Worm (Caenorhabditis elegans) whole organism, L1 larva: Measurements from ENCODE around the gene nhr-8.
A peak's percentile ranks its signal among the peaks of the same experiment; 100 is the strongest.

Experiments
- C04F5.9 ChIP-seq: sonication (generic microtip); optimal IDR thresholded peaks from 2 replicates; lab custom pipeline; 2016; ENCODE audit warnings: missing genetic modification characterization, missing compliant biosample characterization
- Y116A8C.19 ChIP-seq: sonication (generic microtip); optimal IDR thresholded peaks from 2 replicates; lab custom pipeline; 2016; ENCODE audit warnings: missing compliant biosample characterization, missing genetic modification characterization, borderline replicate concordance
- aly-2 ChIP-seq: fragments of 150-350 bp; optimal IDR thresholded peaks from 2 replicates; lab custom pipeline; 2014; ENCODE audit warnings: missing biosample characterization, missing genetic modification characterization
- ama-1 ChIP-seq: fragments of 150-350 bp; optimal IDR thresholded peaks from 2 replicates; lab custom pipeline; 2014
- blmp-1 ChIP-seq: fragments of 150-350 bp; optimal IDR thresholded peaks from 2 replicates; lab custom pipeline; 2014; ENCODE audit warnings: missing biosample characterization, missing genetic modification characterization
- ceh-63 ChIP-seq: fragments of 200-800 bp; sonication (Bioruptor generic); optimal IDR thresholded peaks from 2 replicates; lab custom pipeline; 2018; ENCODE audit warnings: mild to moderate bottlenecking, missing genetic modification characterization, missing compliant biosample characterization
- ceh-88 ChIP-seq: fragments of 200-800 bp; sonication (Bioruptor generic); IDR thresholded peaks from 2 replicates; pipeline ENCODE4 v1.3.6; 2022; ENCODE audit warnings: missing genetic modification characterization, missing compliant biosample characterization
- ceh-90 ChIP-seq: sonication (generic microtip); optimal IDR thresholded peaks from 2 replicates; lab custom pipeline; 2016; ENCODE audit warnings: missing genetic modification characterization, missing compliant biosample characterization
- dsc-1 ChIP-seq: sonication (generic microtip); optimal IDR thresholded peaks from 2 replicates; lab custom pipeline; 2016; ENCODE audit warnings: mild to moderate bottlenecking, missing genetic modification characterization, missing compliant biosample characterization
- efl-1 ChIP-seq, 4 experiments: fragments of 150-350 bp; optimal IDR thresholded peaks in 3 of 4; peaks in 1 of 4; 1 replicate in 1 of 4; 2 replicates in 3 of 4; lab custom pipeline; 2014; ENCODE audit warnings: missing biosample characterization in 2 of 4, missing genetic modification characterization in 2 of 4, missing genetic modification reagents in 2 of 4
- elt-2 ChIP-seq: sonication (generic microtip); optimal IDR thresholded peaks from 2 replicates; lab custom pipeline; 2016; ENCODE audit warnings: missing genetic modification characterization, mild to moderate bottlenecking, inconsistent platforms, missing compliant biosample characterization, missing genetic modification reagents
- elt-3 ChIP-seq, 6 experiments: fragments of 150-350 bp in 1 of 6; sonication (generic microtip); optimal IDR thresholded peaks; 2 replicates each; lab custom pipeline; 2017 to 2018; ENCODE audit warnings: missing biosample characterization in 6 of 6, missing genetic modification characterization in 6 of 6, inconsistent platforms in 1 of 6
- fkh-10 ChIP-seq: sonication (generic microtip); optimal IDR thresholded peaks from 2 replicates; lab custom pipeline; 2017; ENCODE audit warnings: missing biosample characterization, missing genetic modification reagents, missing genetic modification characterization
- fkh-8 ChIP-seq: sonication (generic microtip); optimal IDR thresholded peaks from 2 replicates; lab custom pipeline; 2016; ENCODE audit warnings: mild to moderate bottlenecking, missing genetic modification characterization, missing compliant biosample characterization
- hpl-2 ChIP-seq: fragments of 150-350 bp; optimal IDR thresholded peaks from 2 replicates; lab custom pipeline; 2014; ENCODE audit warnings: missing biosample characterization, missing genetic modification reagents, missing genetic modification characterization
- irx-1 ChIP-seq: sonication (generic microtip); optimal IDR thresholded peaks from 2 replicates; lab custom pipeline; 2016; ENCODE audit warnings: missing genetic modification characterization, missing compliant biosample characterization
- lin-14 ChIP-seq: fragments of 200-800 bp; sonication (Bioruptor generic); optimal IDR thresholded peaks from 2 replicates; lab custom pipeline; 2018; ENCODE audit warnings: mild to moderate bottlenecking, missing genetic modification characterization, moderate library complexity, missing compliant biosample characterization
- lin-15B ChIP-seq: fragments of 150-350 bp; sonication (generic microtip); optimal IDR thresholded peaks from 3 replicates; lab custom pipeline; 2014; ENCODE audit warnings: missing biosample characterization, missing genetic modification characterization
- lir-3 ChIP-seq: sonication (generic microtip); optimal IDR thresholded peaks from 2 replicates; lab custom pipeline; 2016; ENCODE audit warnings: mild to moderate bottlenecking, missing genetic modification characterization, moderate library complexity, missing compliant biosample characterization; ENCODE audit not compliant: poor library complexity
- mab-9 ChIP-seq: fragments of 200-800 bp; sonication (Bioruptor generic); IDR thresholded peaks from 2 replicates; pipeline ENCODE4 v1.3.6; 2022; ENCODE audit warnings: missing genetic modification reagents, missing genetic modification characterization, missing compliant biosample characterization
- mdl-1 ChIP-seq, 2 experiments: fragments of 150-350 bp; optimal IDR thresholded peaks; 2 replicates each; lab custom pipeline; 2014 to 2017; ENCODE audit warnings: missing biosample characterization in 2 of 2, missing genetic modification characterization in 2 of 2, inconsistent platforms in 1 of 2
- mep-1 ChIP-seq: fragments of 150-350 bp; optimal IDR thresholded peaks from 2 replicates; lab custom pipeline; 2014; ENCODE audit warnings: missing biosample characterization, missing genetic modification characterization
- nhr-19 ChIP-seq: fragments of 200-800 bp; sonication (Bioruptor generic); conservative IDR thresholded peaks from 2 replicates; pipeline ENCODE4 v1.3.6; 2022; ENCODE audit warnings: missing genetic modification characterization, missing compliant biosample characterization
- nhr-20 ChIP-seq: sonication (generic microtip); optimal IDR thresholded peaks from 2 replicates; lab custom pipeline; 2016; ENCODE audit warnings: mild to moderate bottlenecking, missing genetic modification characterization, missing compliant biosample characterization
- nhr-28 ChIP-seq: fragments of 150-350 bp; optimal IDR thresholded peaks from 2 replicates; lab custom pipeline; 2014; ENCODE audit warnings: missing biosample characterization, missing genetic modification characterization
- nhr-47 ChIP-seq: sonication (generic microtip); optimal IDR thresholded peaks from 2 replicates; lab custom pipeline; 2016; ENCODE audit warnings: mild to moderate bottlenecking, missing genetic modification characterization, moderate library complexity, missing compliant biosample characterization
- nhr-84 ChIP-seq: sonication (generic microtip); optimal IDR thresholded peaks from 2 replicates; lab custom pipeline; 2017; ENCODE audit warnings: missing biosample characterization, missing genetic modification characterization
- nhr-85 ChIP-seq: sonication (generic microtip); peaks from one replicate; lab custom pipeline; 2016; ENCODE audit warnings: missing genetic modification characterization, inconsistent platforms, missing compliant biosample characterization
- pag-3 ChIP-seq: sonication (generic microtip); optimal IDR thresholded peaks from 2 replicates; lab custom pipeline; 2017; ENCODE audit warnings: missing genetic modification characterization, mild to moderate bottlenecking, missing compliant biosample characterization, antibody characterized with exemption, borderline replicate concordance; ENCODE audit not compliant: insufficient read depth
- pqm-1 ChIP-seq: sonication (generic microtip); optimal IDR thresholded peaks from 3 replicates; lab custom pipeline; 2017; ENCODE audit warnings: missing biosample characterization, missing genetic modification characterization
- snu-23 ChIP-seq: sonication (generic microtip); optimal IDR thresholded peaks from 2 replicates; lab custom pipeline; 2016; ENCODE audit warnings: missing genetic modification characterization, missing compliant biosample characterization
- sup-37 ChIP-seq: fragments of 200-800 bp; sonication (Bioruptor generic); optimal IDR thresholded peaks from 2 replicates; lab custom pipeline; 2018; ENCODE audit warnings: mild to moderate bottlenecking, missing genetic modification characterization, missing compliant biosample characterization
- unc-62 ChIP-seq: fragments of 150-350 bp; optimal IDR thresholded peaks from 2 replicates; lab custom pipeline; 2014; ENCODE audit warnings: missing biosample characterization, missing genetic modification reagents, missing genetic modification characterization
- unc-86 ChIP-seq: sonication (generic microtip); optimal IDR thresholded peaks from 2 replicates; lab custom pipeline; 2016; ENCODE audit warnings: missing genetic modification characterization, missing compliant biosample characterization
- xbp-1 ChIP-seq: sonication (generic microtip); optimal IDR thresholded peaks from 2 replicates; lab custom pipeline; 2016; ENCODE audit warnings: missing genetic modification characterization, missing compliant biosample characterization
- ztf-4 ChIP-seq: fragments of 150-350 bp; optimal IDR thresholded peaks from 2 replicates; lab custom pipeline; 2014; ENCODE audit warnings: missing biosample characterization, missing genetic modification characterization

nhr-8 gene

ce11 chrIV:7743539-7743938, 32.8 kb downstream of the nhr-8 start, which contains the start of gene npr-35:
TSS of gene npr-35 (plus strand) at chrIV:7743839.
- TF ChIP-seq efl-1 (optimal IDR thresholded peaks at IDR 0.05; lab: Kevin White, UChicago) = no peak
- no peak for TF ChIP-seq efl-1 (GFP tag; optimal IDR thresholded peaks at IDR 0.05 in 1 of 2; lab: Kevin White, UChicago)
- no peak for TF ChIP-seq Y116A8C.19 (tag; lab: Kevin White, UChicago)
- TF ChIP-seq ama-1 (lab: Kevin White, UChicago) = no peak
- TF ChIP-seq hpl-2 (GFP tag; lab: Kevin White, UChicago) = no peak
- no peak for TF ChIP-seq xbp-1 (tag; lab: Kevin White, UChicago)
- no peak for TF ChIP-seq mab-9 (GFP tag; lab: Robert Waterston, UW)
- no peak for TF ChIP-seq ztf-4
- TF ChIP-seq nhr-85 = no peak
- TF ChIP-seq ceh-88 (GFP tag; lab: Robert Waterston, UW) = no peak
- no peak for TF ChIP-seq blmp-1 (tag; lab: Kevin White, UChicago)
- TF ChIP-seq lin-14 (GFP tag; lab: Kevin White, UChicago) = no peak
- no peak for TF ChIP-seq fkh-10 (GFP tag; lab: Kevin White, UChicago)

- TF ChIP-seq elt-2 = peak; percentile 49
- TF ChIP-seq unc-62 (GFP tag; lab: Kevin White, UChicago) = no peak
- no peak for TF ChIP-seq nhr-20 (tag; lab: Kevin White, UChicago)
- no peak for TF ChIP-seq nhr-85
- TF ChIP-seq nhr-84 (tag; lab: Kevin White, UChicago) = no peak
- TF ChIP-seq, all 84 proteins: peak for 1
Measured at ce11 chrIV:7747838-7748237, 37.1 kb downstream of the nhr-8 start, which contains the start of gene klo-1. TSS of gene klo-1 (minus strand) at chrIV:7748225.

ce11 chrIV:7753108-7753507, 42.3 kb downstream of the nhr-8 start, which contains the start of gene col-14:
TSS of gene col-14 (plus strand) at chrIV:7753408.
- TF ChIP-seq mep-1 (tag; lab: Kevin White, UChicago) = no peak
- TF ChIP-seq elt-3 (tag; optimal IDR thresholded peaks at IDR 0.05; lab: Kevin White, UChicago) = no peak
- no peak for TF ChIP-seq nhr-19 (GFP tag; lab: Robert Waterston, UW)
- TF ChIP-seq efl-1 (optimal IDR thresholded peaks at IDR 0.05; lab: Kevin White, UChicago) = no peak
- TF ChIP-seq efl-1 (GFP tag; optimal IDR thresholded peaks at IDR 0.05 in 1 of 2; lab: Kevin White, UChicago) = peak in 1 of 2 experiments; percentile 14

ce11 chrIV:7754114-7754513, 43.3 kb downstream of the nhr-8 start:
- no peak for TF ChIP-seq snu-23 (GFP tag; lab: Kevin White, UChicago)
- TF ChIP-seq unc-86 (tag; lab: Kevin White, UChicago) = no peak
- TF ChIP-seq ceh-88 (GFP tag; lab: Robert Waterston, UW) = no peak
- TF ChIP-seq nhr-47 (tag; lab: Kevin White, UChicago) = no peak
- no peak for TF ChIP-seq blmp-1 (tag; lab: Kevin White, UChicago)

- TF ChIP-seq ceh-90 (tag; lab: Kevin White, UChicago) = no peak
Measured at ce11 chrIV:7757245-7757644, 46.5 kb downstream of the nhr-8 start, which contains the start of gene C46A5.4. TSS of gene C46A5.4 (minus strand) at chrIV:7757345.

ce11 chrIV:7759527-7759926, 48.7 kb downstream of the nhr-8 start, which contains the start of gene dsb-3:
TSS of gene dsb-3 (minus strand) at chrIV:7759627.
- TF ChIP-seq dsc-1 (tag; lab: Kevin White, UChicago) = no peak
- TF ChIP-seq irx-1 = no peak
- TF ChIP-seq unc-62 (GFP tag; lab: Kevin White, UChicago) = no peak
- TF ChIP-seq, all 84 proteins: peak for 0

ce11 chrIV:7760117-7760516, 49.3 kb downstream of the nhr-8 start, which contains the start of gene del-7:
TSS of gene del-7 (plus strand) at chrIV:7760417.
- TF ChIP-seq mdl-1 (tag; optimal IDR thresholded peaks at IDR 0.05; lab: Kevin White, UChicago) = no peak
- no peak for TF ChIP-seq nhr-28 (tag; lab: Kevin White, UChicago)
- no peak for TF ChIP-seq mep-1 (tag; lab: Kevin White, UChicago)
- no peak for TF ChIP-seq ceh-90 (tag; lab: Kevin White, UChicago)
- no peak for TF ChIP-seq mab-9 (GFP tag; lab: Robert Waterston, UW)
- no peak for TF ChIP-seq aly-2
- no peak for TF ChIP-seq lir-3
- no peak for TF ChIP-seq ceh-63
- no peak for TF ChIP-seq lin-15B (tag; lab: Kevin White, UChicago)
- no peak for TF ChIP-seq ceh-88 (GFP tag; lab: Robert Waterston, UW)
- no peak for TF ChIP-seq pqm-1
- no peak for TF ChIP-seq pag-3 (tag; lab: Kevin White, UChicago)
- TF ChIP-seq irx-1 = no peak
- TF ChIP-seq dsc-1 (tag; lab: Kevin White, UChicago) = no peak
- no peak for TF ChIP-seq unc-86 (tag; lab: Kevin White, UChicago)
- no peak for TF ChIP-seq C04F5.9
- TF ChIP-seq sup-37 (GFP tag; lab: Kevin White, UChicago) = no peak
- TF ChIP-seq nhr-19 (GFP tag; lab: Robert Waterston, UW) = no peak
- TF ChIP-seq fkh-8 = no peak
